Fruit fly (Drosophila melanogaster) whole organism, embryonic: ENCODE measurements around the gene CG1542.

Experiments
- B-H1 ChIP-seq: fragments of 200-800 bp; sonication (Bioruptor generic); IDR thresholded peaks from 3 replicates; pipeline ENCODE4 v1.3.6; 2022; ENCODE audit warnings: missing biosample characterization, missing genetic modification characterization
- Bgb ChIP-seq: fragments of 200-800 bp; sonication (Bioruptor generic); IDR thresholded peaks from 2 replicates; pipeline ENCODE4 v1.3.6; 2022; ENCODE audit warnings: missing biosample characterization, missing genetic modification characterization; ENCODE audit not compliant: partially characterized antibody
- CG13123 ChIP-seq: fragments of 200-800 bp; sonication (Bioruptor generic); optimal IDR thresholded peaks from 2 replicates; lab custom pipeline; 2016; ENCODE audit warnings: missing biosample characterization, missing genetic modification characterization
- CG13424 ChIP-seq: fragments of 200-800 bp; sonication (Bioruptor generic); optimal IDR thresholded peaks from 2 replicates; lab custom pipeline; 2019; ENCODE audit warnings: missing biosample characterization, mild to moderate bottlenecking, missing genetic modification characterization, moderate library complexity
- CG14710 ChIP-seq: fragments of 200-800 bp; sonication (Bioruptor generic); optimal IDR thresholded peaks from 3 replicates; lab custom pipeline; 2019; ENCODE audit warnings: missing biosample characterization, mild to moderate bottlenecking, missing genetic modification characterization, moderate library complexity
- CG1529 ChIP-seq: fragments of 200-800 bp; sonication (Bioruptor generic); optimal IDR thresholded peaks from 3 replicates; lab custom pipeline; 2018; ENCODE audit warnings: missing biosample characterization, missing genetic modification characterization
- CG1602 ChIP-seq: fragments of 200-800 bp; sonication (Bioruptor generic); optimal IDR thresholded peaks from 3 replicates; lab custom pipeline; 2016; ENCODE audit warnings: missing biosample characterization, missing genetic modification characterization
- CG1603 ChIP-seq: fragments of 200-800 bp; sonication (Bioruptor generic); optimal IDR thresholded peaks from 2 replicates; lab custom pipeline; 2019; ENCODE audit warnings: missing biosample characterization, mild to moderate bottlenecking, missing genetic modification characterization, moderate library complexity
- CG16779 ChIP-seq: fragments of 200-800 bp; sonication (Bioruptor generic); IDR thresholded peaks from 2 replicates; pipeline ENCODE4 v1.3.6; 2022; ENCODE audit warnings: missing biosample characterization, missing genetic modification characterization
- CG17361 ChIP-seq: fragments of 200-800 bp; sonication (Bioruptor generic); IDR thresholded peaks from 3 replicates; pipeline ENCODE4 v1.3.6; 2022; ENCODE audit warnings: missing biosample characterization, missing genetic modification characterization
- CG2678 ChIP-seq: fragments of 200-800 bp; sonication (Bioruptor generic); optimal IDR thresholded peaks from 3 replicates; lab custom pipeline; 2019; ENCODE audit warnings: missing biosample characterization, mild to moderate bottlenecking, missing genetic modification characterization, moderate library complexity
- CG32532 ChIP-seq: fragments of 200-800 bp; sonication (Bioruptor generic); IDR thresholded peaks from 2 replicates; pipeline ENCODE4 v1.3.6; 2022; ENCODE audit warnings: missing biosample characterization, missing genetic modification characterization
- CG34376 ChIP-seq: fragments of 200-800 bp; sonication (Bioruptor generic); optimal IDR thresholded peaks from 2 replicates; lab custom pipeline; 2018; ENCODE audit warnings: missing biosample characterization, mild to moderate bottlenecking, missing genetic modification characterization
- CG4424 ChIP-seq: fragments of 200-800 bp; sonication (Bioruptor generic); optimal IDR thresholded peaks from 3 replicates; lab custom pipeline; 2016; ENCODE audit warnings: missing biosample characterization, missing genetic modification characterization
- CG4617 ChIP-seq: fragments of 200-800 bp; sonication (Bioruptor generic); optimal IDR thresholded peaks from 3 replicates; lab custom pipeline; 2016; ENCODE audit warnings: missing biosample characterization, missing genetic modification characterization, borderline replicate concordance
- CG6791 ChIP-seq: fragments of 200-800 bp; sonication (Bioruptor generic); IDR thresholded peaks from 3 replicates; pipeline ENCODE4 v1.3.6; 2022; ENCODE audit warnings: missing biosample characterization, missing genetic modification characterization; ENCODE audit not compliant: partially characterized antibody
- CG7839 ChIP-seq: fragments of 200-800 bp; sonication (Bioruptor generic); optimal IDR thresholded peaks from 3 replicates; lab custom pipeline; 2018; ENCODE audit warnings: missing biosample characterization, mild to moderate bottlenecking, missing genetic modification characterization, moderate library complexity
- CG8290 ChIP-seq, 3 experiments: fragments of 200-800 bp; sonication (Bioruptor generic); optimal IDR thresholded peaks; 2 replicates each; lab custom pipeline; 2016 to 2019; ENCODE audit warnings: missing biosample characterization in 3 of 3, missing genetic modification characterization in 3 of 3, mild to moderate bottlenecking in 2 of 3, moderate library complexity in 1 of 3
- CG8765 ChIP-seq: fragments of 200-800 bp; sonication (Bioruptor generic); IDR thresholded peaks from 2 replicates; pipeline ENCODE4 v1.3.6; 2022; ENCODE audit warnings: missing biosample characterization, missing genetic modification characterization
- CG9609 ChIP-seq: fragments of 200-800 bp; sonication (Bioruptor generic); optimal IDR thresholded peaks from 3 replicates; lab custom pipeline; 2016; ENCODE audit warnings: missing biosample characterization, missing genetic modification characterization
- Dbx ChIP-seq: fragments of 200-800 bp; sonication (Bioruptor generic); IDR thresholded peaks from 3 replicates; pipeline ENCODE4 v1.3.6; 2022; ENCODE audit warnings: missing biosample characterization, missing genetic modification characterization
- Deaf1 ChIP-seq: fragments of 200-800 bp; optimal IDR thresholded peaks from 3 replicates; lab custom pipeline; 2019; ENCODE audit warnings: missing biosample characterization, mild to moderate bottlenecking, missing genetic modification characterization, moderate library complexity
- ERR ChIP-seq: fragments of 200-800 bp; sonication (Bioruptor generic); optimal IDR thresholded peaks from 2 replicates; lab custom pipeline; 2016; ENCODE audit warnings: missing biosample characterization, missing genetic modification characterization
- Gsc ChIP-seq: fragments of 200-800 bp; sonication (Bioruptor generic); IDR thresholded peaks from 2 replicates; pipeline ENCODE4 v1.3.6; 2022; ENCODE audit warnings: missing biosample characterization, missing genetic modification characterization
- H2.0 ChIP-seq: fragments of 200-800 bp; sonication (Bioruptor generic); IDR thresholded peaks from 2 replicates; pipeline ENCODE4 v1.3.6; 2022; ENCODE audit warnings: missing biosample characterization, missing genetic modification characterization
- HmgZ ChIP-seq: fragments of 200-800 bp; sonication (Bioruptor generic); optimal IDR thresholded peaks from 2 replicates; lab custom pipeline; 2018; ENCODE audit warnings: missing biosample characterization, mild to moderate bottlenecking, missing genetic modification characterization
- Max ChIP-seq: fragments of 200-800 bp; sonication (Bioruptor generic); optimal IDR thresholded peaks from 2 replicates; lab custom pipeline; 2016; ENCODE audit warnings: missing biosample characterization, mild to moderate bottlenecking, missing genetic modification characterization
- NK7.1 ChIP-seq: fragments of 200-800 bp; sonication (Bioruptor generic); optimal IDR thresholded peaks from 3 replicates; lab custom pipeline; 2016; ENCODE audit warnings: missing biosample characterization, missing genetic modification characterization
- Poxn ChIP-seq: fragments of 200-800 bp; sonication (Bioruptor generic); IDR thresholded peaks from 2 replicates; pipeline ENCODE4 v1.3.6; 2022; ENCODE audit warnings: missing biosample characterization, missing genetic modification characterization
- Rx ChIP-seq: fragments of 200-800 bp; sonication (Bioruptor generic); IDR thresholded peaks from 2 replicates; pipeline ENCODE4 v1.3.6; 2022; ENCODE audit warnings: missing biosample characterization, missing genetic modification characterization
- Six4 ChIP-seq: fragments of 200-800 bp; sonication (Bioruptor generic); optimal IDR thresholded peaks from 2 replicates; lab custom pipeline; 2016; ENCODE audit warnings: missing biosample characterization, missing genetic modification characterization
- Sry-δ ChIP-seq: fragments of 200-800 bp; sonication (Bioruptor generic); optimal IDR thresholded peaks from 2 replicates; lab custom pipeline; 2016; ENCODE audit warnings: missing biosample characterization, missing genetic modification characterization
- Stat92E ChIP-seq, 3 experiments: fragments of >200 bp in 2 of 3; fragments of 200-800 bp in 1 of 3; sonication (Bioruptor generic) in 1 of 3; optimal IDR thresholded peaks; 2 replicates each; lab custom pipeline; 2017 to 2019; ENCODE audit warnings: missing biosample characterization in 3 of 3, missing genetic modification characterization in 3 of 3, mild to moderate bottlenecking in 1 of 3, moderate library complexity in 1 of 3
- Xrp1 ChIP-seq: fragments of 200-800 bp; sonication (Bioruptor generic); IDR thresholded peaks from 2 replicates; pipeline ENCODE4 v1.3.6; 2022; ENCODE audit warnings: missing biosample characterization, missing genetic modification characterization
- YL-1 ChIP-seq: fragments of 200-800 bp; sonication (Bioruptor generic); optimal IDR thresholded peaks from 3 replicates; lab custom pipeline; 2017; ENCODE audit warnings: missing biosample characterization, mild to moderate bottlenecking, missing genetic modification characterization
- amos ChIP-seq: fragments of 200-800 bp; sonication (Bioruptor generic); IDR thresholded peaks from 2 replicates; pipeline ENCODE4 v1.3.6; 2022; ENCODE audit warnings: missing biosample characterization, missing genetic modification characterization; ENCODE audit not compliant: partially characterized antibody
- chm ChIP-seq: fragments of 200-800 bp; sonication (Bioruptor generic); IDR thresholded peaks from 2 replicates; pipeline ENCODE4 v1.3.6; 2022; ENCODE audit warnings: missing biosample characterization, missing genetic modification characterization
- dan ChIP-seq: fragments of 200-800 bp; sonication (Bioruptor generic); IDR thresholded peaks from 2 replicates; pipeline ENCODE4 v1.3.6; 2022; ENCODE audit warnings: missing biosample characterization, missing genetic modification characterization
- fd64A ChIP-seq: fragments of 200-800 bp; sonication (Bioruptor generic); optimal IDR thresholded peaks from 3 replicates; lab custom pipeline; 2018; ENCODE audit warnings: missing biosample characterization, mild to moderate bottlenecking, missing genetic modification characterization
- gt ChIP-seq: fragments of 200-800 bp; sonication (Bioruptor generic); IDR thresholded peaks from 2 replicates; pipeline ENCODE4 v1.3.6; 2022; ENCODE audit warnings: missing biosample characterization, missing genetic modification characterization
- h ChIP-seq: fragments of >200 bp; optimal IDR thresholded peaks from 2 replicates; lab custom pipeline; 2017
- kay ChIP-seq: fragments of 200-800 bp; sonication (Bioruptor generic); optimal IDR thresholded peaks from 2 replicates; lab custom pipeline; 2016; ENCODE audit warnings: missing biosample characterization, missing genetic modification characterization
- klu ChIP-seq: fragments of 200-800 bp; sonication (Bioruptor generic); IDR thresholded peaks from 2 replicates; pipeline ENCODE4 v1.3.6; 2022; ENCODE audit warnings: missing biosample characterization, missing genetic modification characterization
- lmd ChIP-seq: fragments of 200-800 bp; sonication (Bioruptor generic); IDR thresholded peaks from 2 replicates; pipeline ENCODE4 v1.3.6; 2022; ENCODE audit warnings: missing biosample characterization, missing genetic modification characterization
- lola ChIP-seq, 3 experiments: fragments of >200 bp in 2 of 3; fragments of 200-800 bp in 1 of 3; sonication (Bioruptor generic) in 1 of 3; optimal IDR thresholded peaks; 2 replicates each; lab custom pipeline; 2017 to 2019; ENCODE audit warnings: missing biosample characterization in 3 of 3, missing genetic modification characterization in 3 of 3, mild to moderate bottlenecking in 1 of 3, moderate library complexity in 1 of 3
- mam ChIP-seq: fragments of 200-800 bp; sonication (Bioruptor generic); optimal IDR thresholded peaks from 3 replicates; lab custom pipeline; 2016; ENCODE audit warnings: missing biosample characterization, missing genetic modification characterization
- mirr ChIP-seq: fragments of 200-800 bp; sonication (Bioruptor generic); optimal IDR thresholded peaks from 3 replicates; lab custom pipeline; 2018; ENCODE audit warnings: missing biosample characterization, mild to moderate bottlenecking, missing genetic modification characterization
- sens ChIP-seq: fragments of 200-800 bp; sonication (Bioruptor generic); peaks from one replicate; lab custom pipeline; 2016; ENCODE audit warnings: missing biosample characterization, missing genetic modification characterization
- so ChIP-seq: fragments of 200-800 bp; sonication (Bioruptor generic); IDR thresholded peaks from 3 replicates; pipeline ENCODE4 v1.3.6; 2022; ENCODE audit warnings: missing biosample characterization, missing genetic modification characterization
- stwl ChIP-seq: fragments of 200-800 bp; sonication (Bioruptor generic); optimal IDR thresholded peaks from 3 replicates; lab custom pipeline; 2018; ENCODE audit warnings: missing biosample characterization, mild to moderate bottlenecking, missing genetic modification characterization, moderate library complexity
- twi ChIP-seq: fragments of 200-800 bp; optimal IDR thresholded peaks from 2 replicates; lab custom pipeline; 2019; ENCODE audit warnings: missing biosample characterization, mild to moderate bottlenecking, missing genetic modification characterization, moderate library complexity
- zf30C ChIP-seq: fragments of 200-800 bp; sonication (Bioruptor generic); optimal IDR thresholded peaks from 3 replicates; lab custom pipeline; 2018; ENCODE audit warnings: missing biosample characterization, mild to moderate bottlenecking, missing genetic modification characterization

The CG1542 gene

DNA sequence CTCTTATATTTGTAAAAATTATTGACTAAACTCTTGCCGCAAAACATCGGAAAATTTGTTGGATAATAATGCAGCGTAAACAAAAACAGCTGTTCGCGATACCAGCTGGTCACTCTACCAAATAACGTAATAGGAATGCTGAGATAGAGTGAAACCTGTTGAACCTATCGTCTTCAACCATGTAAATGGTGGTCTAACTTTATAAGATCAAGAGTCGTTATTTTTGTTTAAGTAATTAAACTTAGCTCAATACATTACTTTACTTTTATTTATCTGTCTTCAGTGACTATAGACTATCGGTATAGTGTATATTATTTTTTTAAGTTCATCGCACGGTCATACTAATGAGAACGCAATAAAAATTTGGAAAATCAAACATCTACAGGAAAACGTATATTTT, 41.5 kb downstream of the CG1542 start, which contains the start of the genes CG1750 and spn-F (continued):
- TF ChIP-seq lmd (GFP tag; lab: Robert Waterston, UW) = no peak
- peak; percentile 50 for TF ChIP-seq CG14710
- TF ChIP-seq Stat92E (GFP tag; optimal IDR thresholded peaks at IDR 0.05; lab: Kevin White, UChicago) = no peak
- no peak for TF ChIP-seq so
- TF ChIP-seq Max (GFP tag; lab: Kevin White, UChicago) = no peak
- no peak for TF ChIP-seq CG4424 (GFP tag; lab: Kevin White, UChicago)
- TF ChIP-seq CG6791 (GFP tag; lab: Robert Waterston, UW) = no peak
- TF ChIP-seq Xrp1 (GFP tag; lab: Robert Waterston, UW) = no peak
- TF ChIP-seq B-H1 (GFP tag; lab: Robert Waterston, UW) = no peak
- peak; percentile 60 for TF ChIP-seq sens (GFP tag; lab: Kevin White, UChicago)
- TF ChIP-seq dan (GFP tag; lab: Robert Waterston, UW) = no peak
- TF ChIP-seq Sry-δ (GFP tag; lab: Kevin White, UChicago) = peak; percentile 75
- peak; percentile 20 for TF ChIP-seq CG13424 (tag; lab: Kevin White, UChicago)
- no peak for TF ChIP-seq ERR (GFP tag; lab: Kevin White, UChicago)
- TF ChIP-seq CG8765 (GFP tag; lab: Robert Waterston, UW) = no peak
- TF ChIP-seq kay (GFP tag; lab: Kevin White, UChicago) = no peak
- TF ChIP-seq klu (GFP tag; lab: Robert Waterston, UW) = no peak
- no peak for TF ChIP-seq H2.0 (GFP tag; lab: Robert Waterston, UW)
- no peak for TF ChIP-seq CG16779
- TF ChIP-seq zf30C (GFP tag; lab: Kevin White, UChicago) = no peak
- TF ChIP-seq lola (GFP tag; optimal IDR thresholded peaks at IDR 0.05; lab: Kevin White, UChicago) = peak in 1 of 3 experiments; percentile 1
- TF ChIP-seq fd64A (GFP tag; lab: Kevin White, UChicago) = no peak
- TF ChIP-seq CG4617 (GFP tag; lab: Kevin White, UChicago) = peak; percentile 64
- peak; percentile 64 for TF ChIP-seq stwl (tag; lab: Kevin White, UChicago)
- no peak for TF ChIP-seq Six4 (GFP tag; lab: Kevin White, UChicago)
- TF ChIP-seq HmgZ (tag; lab: Kevin White, UChicago) = peak; percentile 39
- no peak for TF ChIP-seq Dbx (GFP tag; lab: Robert Waterston, UW)
- TF ChIP-seq CG34376 (GFP tag; lab: Kevin White, UChicago) = no peak
- no peak for TF ChIP-seq twi (tag; lab: Kevin White, UChicago)
- TF ChIP-seq Deaf1 = no peak
- no peak for TF ChIP-seq Poxn (GFP tag; lab: Robert Waterston, UW)
- no peak for TF ChIP-seq CG2678
- TF ChIP-seq Rx (GFP tag; lab: Robert Waterston, UW) = no peak
- no peak for TF ChIP-seq h (lab: Kevin White, UChicago)
- TF ChIP-seq mirr (GFP tag; lab: Kevin White, UChicago) = no peak
- no peak for TF ChIP-seq Gsc (GFP tag; lab: Robert Waterston, UW)
- TF ChIP-seq NK7.1 (GFP tag; lab: Kevin White, UChicago) = no peak
- TF ChIP-seq CG8290 (GFP tag; optimal IDR thresholded peaks at IDR 0.05; lab: Kevin White, UChicago) = no peak
- no peak for TF ChIP-seq CG8290 (tag; optimal IDR thresholded peaks at IDR 0.05; lab: Kevin White, UChicago)
- TF ChIP-seq mam (GFP tag; lab: Kevin White, UChicago) = no peak
- TF ChIP-seq CG32532 (GFP tag; lab: Robert Waterston, UW) = no peak
- TF ChIP-seq CG1603 (tag; lab: Kevin White, UChicago) = peak; percentile 5
- peak; percentile 56 for TF ChIP-seq amos
- TF ChIP-seq CG17361 = 0 out of 3 replicates have a peak, but pooled peaks have one; percentile 19
- TF ChIP-seq CG7839 (tag; lab: Kevin White, UChicago) = no peak
- TF ChIP-seq CG13123 (GFP tag; lab: Kevin White, UChicago) = no peak
- TF ChIP-seq Bgb (GFP tag; lab: Robert Waterston, UW) = peak; percentile 56
- TF ChIP-seq CG1529 (GFP tag; lab: Kevin White, UChicago) = no peak
- TF ChIP-seq YL-1 (GFP tag; lab: Kevin White, UChicago) = peak; percentile 43
- no peak for TF ChIP-seq CG9609
- TF ChIP-seq gt = no peak
- TF ChIP-seq chm (GFP tag; lab: Robert Waterston, UW) = no peak
- no peak for TF ChIP-seq CG1602
